Worm (Caenorhabditis elegans): ENCODE measurements around the gene fipr-19.

fipr-19 gene

ce11 chrIII:7458846-7459365, at the start of gene fipr-19, which contains the start of gene fipr-18:
fipr-19 (minus strand) TSS chrIII:7458946.
fipr-18 (plus strand) TSS chrIII:7459315.
- TF ChIP-seq scrt-1 (GFP tag; IDR thresholded peaks at IDR 0.05) (no peak), sea-1 (GFP tag; conservative IDR thresholded peaks at IDR 0.05) (no peak), ceh-13 (GFP tag; optimal IDR thresholded peaks at IDR 0.05) (no peak), hnd-1 (tag; optimal IDR thresholded peaks at IDR 0.05) (no peak), tra-4 (tag; optimal IDR thresholded peaks at IDR 0.05) (no peak), tbx-11 (GFP tag; IDR thresholded peaks at IDR 0.05) (no peak), B0310.2 (tag; optimal IDR thresholded peaks at IDR 0.05) (no peak), aly-1 (tag; optimal IDR thresholded peaks at IDR 0.05) (no peak), hmbx-1 (tag; optimal IDR thresholded peaks at IDR 0.05) (no peak), F13C5.2 (tag; optimal IDR thresholded peaks at IDR 0.05) (no peak)

- TF ChIP-seq hnd-1 (tag; optimal IDR thresholded peaks at IDR 0.05) (no peak), ceh-13 (GFP tag; optimal IDR thresholded peaks at IDR 0.05) (no peak), flt-1 (GFP tag; IDR thresholded peaks at IDR 0.05) (no peak), tbx-37 (GFP tag; conservative IDR thresholded peaks at IDR 0.05) (no peak), tra-4 (tag; optimal IDR thresholded peaks at IDR 0.05) (no peak), F13C5.2 (tag; optimal IDR thresholded peaks at IDR 0.05) (no peak), ama-1 (optimal IDR thresholded peaks at IDR 0.05) (no peak), scrt-1 (GFP tag; IDR thresholded peaks at IDR 0.05) (no peak), ceh-36 (tag; optimal IDR thresholded peaks at IDR 0.05) (no peak), tbx-11 (GFP tag; IDR thresholded peaks at IDR 0.05) (no peak), sea-1 (GFP tag; conservative IDR thresholded peaks at IDR 0.05) (no peak), B0310.2 (tag; optimal IDR thresholded peaks at IDR 0.05) (no peak), hmg-4 (GFP tag; optimal IDR thresholded peaks at IDR 0.05) (no peak), pes-1 (GFP tag; IDR thresholded peaks at IDR 0.05) (no peak), ets-7 (tag; optimal IDR thresholded peaks at IDR 0.05) (no peak), aly-1 (tag; optimal IDR thresholded peaks at IDR 0.05) (no peak)
Observed at ce11 chrIII:7508128-7508635, 49.4 kb upstream of the fipr-19 start, which contains the start of gene cls-1. cls-1 (plus strand) TSS chrIII:7508178.

DNA sequence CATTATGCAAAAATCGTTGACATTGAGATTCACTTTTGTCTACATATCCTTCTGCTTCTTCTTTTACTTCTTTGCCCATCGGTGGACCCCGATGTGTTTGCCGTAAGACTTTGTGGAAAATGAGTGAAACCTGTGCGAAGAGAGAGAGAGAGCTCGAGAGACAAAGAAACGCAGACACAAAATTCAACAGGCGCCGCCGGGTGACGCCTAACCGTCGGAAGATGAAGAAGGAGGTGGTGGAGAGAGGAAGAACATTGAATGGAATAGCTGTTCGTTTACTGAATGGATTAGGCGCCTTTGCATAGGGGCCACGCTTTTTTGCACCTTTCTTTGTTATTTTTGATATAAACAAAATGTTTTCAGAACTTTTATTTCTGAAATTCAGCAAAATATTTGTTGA, 48.2 kb upstream of the fipr-19 start:
- TF ChIP-seq F13C5.2 (tag; optimal IDR thresholded peaks at IDR 0.05) (no peak), tbx-37 (GFP tag; conservative IDR thresholded peaks at IDR 0.05) (no peak), B0310.2 (tag; optimal IDR thresholded peaks at IDR 0.05) (no peak), tbx-11 (GFP tag; IDR thresholded peaks at IDR 0.05) (no peak), ets-7 (tag; optimal IDR thresholded peaks at IDR 0.05) (no peak), hmg-4 (GFP tag; optimal IDR thresholded peaks at IDR 0.05) (no peak), ceh-13 (GFP tag; optimal IDR thresholded peaks at IDR 0.05) (no peak), hnd-1 (tag; optimal IDR thresholded peaks at IDR 0.05) (no peak), tra-4 (tag; optimal IDR thresholded peaks at IDR 0.05) (no peak), ceh-36 (tag; optimal IDR thresholded peaks at IDR 0.05) (no peak), scrt-1 (GFP tag; IDR thresholded peaks at IDR 0.05) (no peak), pes-1 (GFP tag; IDR thresholded peaks at IDR 0.05) (no peak), flt-1 (GFP tag; IDR thresholded peaks at IDR 0.05) (no peak), ama-1 (optimal IDR thresholded peaks at IDR 0.05) (no peak)

- TF ChIP-seq ets-7 (tag; optimal IDR thresholded peaks at IDR 0.05) = no peak
- no peak for TF ChIP-seq hmbx-1 (tag; optimal IDR thresholded peaks at IDR 0.05)
- TF ChIP-seq F13C5.2 (tag; optimal IDR thresholded peaks at IDR 0.05) = peak; percentile 51
- TF ChIP-seq tbx-37 (GFP tag; conservative IDR thresholded peaks at IDR 0.05) = no peak
- no peak for TF ChIP-seq scrt-1 (GFP tag; IDR thresholded peaks at IDR 0.05)
Observed at ce11 chrIII:7499421-7499902, 40.7 kb upstream of the fipr-19 start, which contains the start of the genes C07H6.9 and sap-140. C07H6.9 (minus strand) TSS chrIII:7499471. sap-140 (plus strand) TSS chrIII:7499738.

- TF ChIP-seq sea-1 (GFP tag; conservative IDR thresholded peaks at IDR 0.05) (no peak), pes-1 (GFP tag; IDR thresholded peaks at IDR 0.05) (0 out of 2 replicates have a peak, but pooled peaks have one; percentile 35), hmg-4 (GFP tag; optimal IDR thresholded peaks at IDR 0.05) (peak; percentile 62), F13C5.2 (tag; optimal IDR thresholded peaks at IDR 0.05) (peak; percentile 75), ets-7 (tag; optimal IDR thresholded peaks at IDR 0.05) (no peak), tra-4 (tag; optimal IDR thresholded peaks at IDR 0.05) (no peak), ceh-13 (GFP tag; optimal IDR thresholded peaks at IDR 0.05) (no peak)
Observed at ce11 chrIII:7498346-7498745, 39.6 kb upstream of the fipr-19 start.

ce11 chrIII:7497782-7498266, 39.1 kb upstream of the fipr-19 start, which contains the start of gene cgh-1:
cgh-1 (minus strand) TSS chrIII:7497832.
- TF ChIP-seq ceh-36 (tag; optimal IDR thresholded peaks at IDR 0.05) (no peak), aly-1 (tag; optimal IDR thresholded peaks at IDR 0.05) (no peak), flt-1 (GFP tag; IDR thresholded peaks at IDR 0.05) (no peak), scrt-1 (GFP tag; IDR thresholded peaks at IDR 0.05) (no peak), ama-1 (optimal IDR thresholded peaks at IDR 0.05) (no peak)

DNA sequence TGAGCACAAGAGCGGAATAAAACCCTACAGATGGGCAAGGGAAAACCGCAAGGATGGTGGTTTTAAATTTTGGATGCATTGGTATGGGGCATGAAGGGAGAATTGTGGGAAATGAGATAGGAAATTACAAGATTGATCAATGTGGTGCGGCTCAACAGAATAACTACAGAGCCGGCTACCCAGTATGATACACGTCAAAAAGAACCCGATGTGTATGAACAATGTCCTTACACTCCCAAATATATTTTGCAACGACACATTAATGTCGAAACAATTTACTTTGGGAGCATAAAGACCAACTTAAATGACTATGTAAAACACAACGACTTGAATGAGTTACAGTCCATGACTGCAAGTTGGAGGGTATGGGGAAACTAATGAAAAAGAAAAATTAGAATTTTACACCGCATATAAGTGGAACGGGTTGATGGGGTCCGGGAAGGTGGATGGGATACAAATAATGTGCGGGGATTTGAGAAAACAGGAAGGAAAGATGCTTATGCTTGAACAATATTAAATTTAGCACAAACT, 36.9 kb upstream of the fipr-19 start:
- TF ChIP-seq tbx-37 (GFP tag; conservative IDR thresholded peaks at IDR 0.05) (no peak), pes-1 (GFP tag; IDR thresholded peaks at IDR 0.05) (no peak), flt-1 (GFP tag; IDR thresholded peaks at IDR 0.05) (no peak), tbx-11 (GFP tag; IDR thresholded peaks at IDR 0.05) (no peak), ceh-13 (GFP tag; optimal IDR thresholded peaks at IDR 0.05) (no peak), aly-1 (tag; optimal IDR thresholded peaks at IDR 0.05) (no peak), scrt-1 (GFP tag; IDR thresholded peaks at IDR 0.05) (no peak), sea-1 (GFP tag; conservative IDR thresholded peaks at IDR 0.05) (no peak), tra-4 (tag; optimal IDR thresholded peaks at IDR 0.05) (no peak), hmbx-1 (tag; optimal IDR thresholded peaks at IDR 0.05) (no peak), ceh-36 (tag; optimal IDR thresholded peaks at IDR 0.05) (no peak), hmg-4 (GFP tag; optimal IDR thresholded peaks at IDR 0.05) (no peak), F13C5.2 (tag; optimal IDR thresholded peaks at IDR 0.05) (no peak), ama-1 (optimal IDR thresholded peaks at IDR 0.05) (no peak)

All from whole organism, early embryonic.